Fruit fly (Drosophila melanogaster): Measurements from ENCODE around the gene CG4045.

Gene CG4045

dm6 chrX:2123965-2124688, 48.4 kb upstream of the CG4045 start (continued):
- TF ChIP-seq Mes4 (GFP tag; optimal IDR thresholded peaks at IDR 0.05) (peak; percentile 55), CG30020 (tag; optimal IDR thresholded peaks at IDR 0.05) (peak; percentile 91), Antp (GFP tag; optimal IDR thresholded peaks at IDR 0.05) (peak; percentile 90), nerfin-1 (tag; optimal IDR thresholded peaks at IDR 0.05) (peak; percentile 96), CG12299 (tag; optimal IDR thresholded peaks at IDR 0.05) (peak; percentile 94), CG2202 (tag; optimal IDR thresholded peaks at IDR 0.05) (peak; percentile 95), NK7.1 (GFP tag; optimal IDR thresholded peaks at IDR 0.05) (peak; percentile 74), peb (GFP tag; IDR thresholded peaks at IDR 0.05) (peak; percentile 74), CG6272 (GFP tag; IDR thresholded peaks at IDR 0.05) (peak; percentile 85), toy (GFP tag; IDR thresholded peaks at IDR 0.05) (peak; percentile 75), danr (GFP tag; IDR thresholded peaks at IDR 0.05) (peak; percentile 91), odd (GFP tag; optimal IDR thresholded peaks at IDR 0.05) (peak; percentile 98), bowl (GFP tag; IDR thresholded peaks at IDR 0.05) (peak; percentile 67; the same call in 1 of the 2 replicates), CG6689 (GFP tag; IDR thresholded peaks at IDR 0.05) (peak; percentile 96), CG18599 (GFP tag; optimal IDR thresholded peaks at IDR 0.05) (peak; percentile 98), CG13424 (tag; optimal IDR thresholded peaks at IDR 0.05) (peak; percentile 99), CG33557 (GFP tag; optimal IDR thresholded peaks at IDR 0.05) (peak; percentile 99), shn (GFP tag; optimal IDR thresholded peaks at IDR 0.05) (peak; percentile 81), CG31224 (GFP tag; IDR thresholded peaks at IDR 0.05) (peak; percentile 87), CG14050 (GFP tag; IDR thresholded peaks at IDR 0.05) (peak; percentile 85), bbx (GFP tag; IDR thresholded peaks at IDR 0.05; ENCODE audit: partially characterized antibody) (no peak), B-H1 (GFP tag; IDR thresholded peaks at IDR 0.05) (peak; percentile 87), Pdp1 (GFP tag; optimal IDR thresholded peaks at IDR 0.05) (peak; percentile 67 to 88), CG31365 (tag; optimal IDR thresholded peaks at IDR 0.05) (peak; percentile 61), sna (GFP tag; IDR thresholded peaks at IDR 0.05; ENCODE audit: partially characterized antibody) (no peak), Sox100B (GFP tag; optimal IDR thresholded peaks at IDR 0.05) (peak; percentile 100), CG31388 (GFP tag; optimal IDR thresholded peaks at IDR 0.05) (peak; percentile 90), CG8089 (GFP tag; optimal IDR thresholded peaks at IDR 0.05) (peak; percentile 71), CG2875 (GFP tag; optimal IDR thresholded peaks at IDR 0.05) (peak; percentile 97), pan (optimal IDR thresholded peaks at IDR 0.05) (no peak), pan (GFP tag; optimal IDR thresholded peaks at IDR 0.05 in 1 of 2, IDR thresholded peaks at IDR 0.05 in 1 of 2) (peak in 1 of 2 experiments; percentile 90), CG11093 (GFP tag; IDR thresholded peaks at IDR 0.05) (peak; percentile 92), Sin3A (optimal IDR thresholded peaks at IDR 0.05) (no peak), gcm (GFP tag; optimal IDR thresholded peaks at IDR 0.05) (peak; percentile 98), CG5180 (GFP tag; optimal IDR thresholded peaks at IDR 0.05) (peak; percentile 88), pnt (GFP tag; optimal IDR thresholded peaks at IDR 0.05) (peak; percentile 86), CG4424 (GFP tag; optimal IDR thresholded peaks at IDR 0.05) (peak; percentile 97), Med (GFP tag) (peak; percentile 90), Taf1 (GFP tag; IDR thresholded peaks at IDR 0.05) (peak; percentile 77), Bteb2 (GFP tag; optimal IDR thresholded peaks at IDR 0.05) (peak; percentile 19), CG8924 (tag; optimal IDR thresholded peaks at IDR 0.05) (peak; percentile 99), CG2116 (GFP tag; optimal IDR thresholded peaks at IDR 0.05) (peak; percentile 77), Hr51 (GFP tag; optimal IDR thresholded peaks at IDR 0.05) (peak; percentile 86 to 98), Blimp-1 (GFP tag; optimal IDR thresholded peaks at IDR 0.05) (peak; percentile 95), Poxn (GFP tag; IDR thresholded peaks at IDR 0.05) (peak; percentile 78), fd64A (GFP tag; optimal IDR thresholded peaks at IDR 0.05) (peak; percentile 82), CG9817 (tag; optimal IDR thresholded peaks at IDR 0.05) (peak; percentile 96), CG43689 (GFP tag; IDR thresholded peaks at IDR 0.05) (peak; percentile 64; the same call in 1 of the 2 replicates), Myb (GFP tag; optimal IDR thresholded peaks at IDR 0.05) (peak; percentile 48)

Data from whole organism, embryonic.